Worm (Caenorhabditis elegans) whole organism, early embryonic: Measurements from ENCODE around the gene eng-1.

Experiments used
- B0310.2 ChIP-seq: sonication (generic microtip); optimal IDR thresholded peaks from 2 replicates; lab custom pipeline; 2016; ENCODE audit warnings: mild to moderate bottlenecking, missing genetic modification characterization, missing compliant biosample characterization
- F13C5.2 ChIP-seq: sonication (generic microtip); optimal IDR thresholded peaks from 2 replicates; lab custom pipeline; 2017; ENCODE audit warnings: mild to moderate bottlenecking, missing genetic modification characterization, inconsistent platforms, missing compliant biosample characterization
- aly-1 ChIP-seq: sonication (generic microtip); optimal IDR thresholded peaks from 2 replicates; lab custom pipeline; 2016; ENCODE audit warnings: missing genetic modification characterization, missing compliant biosample characterization
- ama-1 ChIP-seq: fragments of 150-350 bp; optimal IDR thresholded peaks from 2 replicates; lab custom pipeline; 2014
- ceh-13 ChIP-seq: fragments of 200-800 bp; sonication (Bioruptor generic); optimal IDR thresholded peaks from 2 replicates; lab custom pipeline; 2018; ENCODE audit warnings: mild to moderate bottlenecking, missing genetic modification characterization, missing compliant biosample characterization
- ceh-36 ChIP-seq: sonication (generic microtip); optimal IDR thresholded peaks from 2 replicates; lab custom pipeline; 2016; ENCODE audit warnings: missing genetic modification characterization, inconsistent platforms, missing compliant biosample characterization
- ets-7 ChIP-seq: sonication (generic microtip); optimal IDR thresholded peaks from 2 replicates; lab custom pipeline; 2016; ENCODE audit warnings: missing genotype, missing genetic modification characterization, missing compliant biosample characterization
- flt-1 ChIP-seq: fragments of 200-800 bp; sonication (Bioruptor generic); IDR thresholded peaks from 2 replicates; pipeline ENCODE4 v1.3.6; 2022; ENCODE audit warnings: missing genetic modification characterization, missing compliant biosample characterization
- hmbx-1 ChIP-seq: sonication (generic microtip); optimal IDR thresholded peaks from 2 replicates; lab custom pipeline; 2016; ENCODE audit warnings: mild to moderate bottlenecking, missing genetic modification characterization, missing compliant biosample characterization
- hmg-4 ChIP-seq: fragments of 200-800 bp; sonication (Bioruptor generic); optimal IDR thresholded peaks from 2 replicates; lab custom pipeline; 2018; ENCODE audit warnings: mild to moderate bottlenecking, missing genetic modification characterization, missing compliant biosample characterization
- hnd-1 ChIP-seq: sonication (generic microtip); optimal IDR thresholded peaks from 2 replicates; lab custom pipeline; 2016; ENCODE audit warnings: missing genetic modification characterization, missing compliant biosample characterization
- pes-1 ChIP-seq: fragments of 200-800 bp; sonication (Bioruptor generic); IDR thresholded peaks from 2 replicates; pipeline ENCODE4 v1.3.6; 2022; ENCODE audit warnings: missing genetic modification reagents, missing genetic modification characterization, missing compliant biosample characterization
- scrt-1 ChIP-seq: fragments of 200-800 bp; sonication (Bioruptor generic); IDR thresholded peaks from 2 replicates; pipeline ENCODE4 v1.3.6; 2022; ENCODE audit warnings: missing genetic modification characterization, missing compliant biosample characterization
- sea-1 ChIP-seq: fragments of 200-800 bp; sonication (Bioruptor generic); conservative IDR thresholded peaks from 2 replicates; pipeline ENCODE4 v1.3.6; 2022; ENCODE audit warnings: missing genetic modification characterization, missing compliant biosample characterization
- tbx-11 ChIP-seq: fragments of 200-800 bp; sonication (Bioruptor generic); IDR thresholded peaks from 2 replicates; pipeline ENCODE4 v1.3.6; 2022; ENCODE audit warnings: missing genetic modification characterization, missing compliant biosample characterization
- tbx-37 ChIP-seq: fragments of 200-800 bp; sonication (Bioruptor generic); conservative IDR thresholded peaks from 2 replicates; pipeline ENCODE4 v1.3.6; 2022; ENCODE audit warnings: missing genetic modification reagents, missing genetic modification characterization, missing compliant biosample characterization
- tra-4 ChIP-seq: sonication (generic microtip); optimal IDR thresholded peaks from 2 replicates; lab custom pipeline; 2017; ENCODE audit warnings: missing genetic modification characterization, missing compliant biosample characterization

The eng-1 gene

DNA sequence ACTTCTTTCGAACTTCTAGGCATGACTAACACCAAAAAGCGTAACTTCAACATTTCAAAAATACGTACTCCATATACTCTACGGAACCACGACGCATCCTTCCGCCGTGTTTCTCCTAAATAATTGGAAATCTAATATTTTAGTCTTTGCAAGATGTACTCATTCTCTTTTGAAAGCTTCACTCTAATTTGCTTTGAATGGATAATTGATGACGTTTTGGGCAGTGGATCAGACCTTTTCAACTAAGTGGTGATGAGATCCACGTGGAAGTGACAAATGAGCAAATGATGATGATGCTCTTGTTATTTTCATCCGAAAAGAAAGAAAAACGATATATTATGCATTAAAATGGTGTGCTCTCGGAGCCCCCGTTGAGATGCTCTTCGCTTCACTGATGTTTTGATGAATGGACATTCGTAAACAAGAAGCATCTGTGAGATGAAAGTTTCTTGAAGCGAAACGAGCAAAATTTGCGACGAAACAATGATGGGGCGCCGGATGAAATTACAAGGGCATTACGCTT, 43.8 kb downstream of the eng-1 start:
- no peak for TF ChIP-seq hmg-4 (GFP tag; lab: Kevin White, UChicago)
- no peak for TF ChIP-seq tbx-11 (GFP tag; lab: Robert Waterston, UW)
- no peak for TF ChIP-seq aly-1 (tag; lab: Kevin White, UChicago)
- no peak for TF ChIP-seq ceh-13 (GFP tag; lab: Kevin White, UChicago)
- no peak for TF ChIP-seq ama-1 (lab: Kevin White, UChicago)

DNA sequence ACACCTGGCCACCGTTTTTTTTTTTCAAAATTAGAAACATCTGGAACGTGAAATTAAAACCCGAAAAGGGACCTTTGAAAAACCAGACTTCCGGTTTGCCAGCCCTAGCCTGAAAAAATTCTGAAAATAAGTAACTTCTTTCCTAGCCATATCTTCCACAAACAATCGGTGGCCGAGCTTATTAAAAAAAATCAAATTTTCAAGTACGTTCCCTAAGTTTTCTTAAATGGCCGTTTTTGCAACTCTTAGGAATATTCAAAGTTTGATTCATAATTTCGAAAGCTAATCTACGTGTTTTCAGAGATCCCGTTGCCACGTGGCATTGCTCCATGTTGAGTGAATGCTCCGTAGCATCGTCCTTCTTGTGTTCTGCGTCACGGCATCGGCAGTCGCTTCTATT, 44.7 kb downstream of the eng-1 start, which contains the start of gene R12B2.8:
TSS of gene R12B2.8 (plus strand) at position 301 of the 400 bp plus-strand sequence.
- TF ChIP-seq tbx-37 (GFP tag; lab: Robert Waterston, UW) (no peak), flt-1 (GFP tag; lab: Robert Waterston, UW) (no peak), hmbx-1 (tag; lab: Kevin White, UChicago) (no peak), pes-1 (no peak), tra-4 (tag; lab: Kevin White, UChicago) (no peak), sea-1 (GFP tag; lab: Robert Waterston, UW) (no peak), aly-1 (tag; lab: Kevin White, UChicago) (no peak), ceh-13 (GFP tag; lab: Kevin White, UChicago) (no peak), tbx-11 (GFP tag; lab: Robert Waterston, UW) (no peak), scrt-1 (no peak), F13C5.2 (no peak), ama-1 (lab: Kevin White, UChicago) (no peak), hmg-4 (GFP tag; lab: Kevin White, UChicago) (no peak), ceh-36 (tag; lab: Kevin White, UChicago) (no peak)

DNA sequence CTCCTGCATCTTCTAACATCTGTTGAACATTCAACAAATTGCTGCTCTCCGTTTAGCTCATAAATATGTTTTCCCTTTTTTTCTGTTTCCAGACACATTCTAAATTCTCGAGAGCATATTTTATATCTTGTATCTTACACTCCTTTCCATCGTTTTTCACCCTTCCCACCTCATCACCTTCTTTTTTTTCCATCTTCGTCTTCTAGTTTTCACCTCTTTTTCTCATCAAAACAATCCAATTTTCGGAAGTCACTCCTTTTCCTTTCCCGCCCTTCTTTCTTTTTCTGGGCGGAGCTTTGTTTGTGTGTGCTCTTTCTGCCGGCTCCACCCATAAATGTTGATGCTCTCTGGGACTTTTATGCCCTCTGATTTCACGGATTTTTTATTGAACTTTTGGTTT, 45.5 kb downstream of the eng-1 start:
- TF ChIP-seq tbx-11 (GFP tag; lab: Robert Waterston, UW) (no peak), flt-1 (GFP tag; lab: Robert Waterston, UW) (no peak), sea-1 (GFP tag; lab: Robert Waterston, UW) (no peak), hmg-4 (GFP tag; lab: Kevin White, UChicago) (no peak), tra-4 (tag; lab: Kevin White, UChicago) (no peak), hnd-1 (tag; lab: Kevin White, UChicago) (no peak), scrt-1 (no peak), tbx-37 (GFP tag; lab: Robert Waterston, UW) (no peak), pes-1 (no peak), aly-1 (tag; lab: Kevin White, UChicago) (no peak), ceh-36 (tag; lab: Kevin White, UChicago) (no peak), F13C5.2 (no peak), ama-1 (lab: Kevin White, UChicago) (no peak), ets-7 (tag; lab: Kevin White, UChicago) (no peak), hmbx-1 (tag; lab: Kevin White, UChicago) (no peak), ceh-13 (GFP tag; lab: Kevin White, UChicago) (no peak), B0310.2 (no peak)
